Fruit fly (Drosophila melanogaster): Measurements from ENCODE around the gene sgl.

Gene sgl

dm6 chr3L:7013568-7014305, 49.2 kb upstream of the sgl start (continued):
- peak; percentile 39; the same call in 1 of the 3 replicates for TF ChIP-seq H15 (GFP tag; IDR thresholded peaks at IDR 0.05)
- no peak for TF ChIP-seq ato (GFP tag; IDR thresholded peaks at IDR 0.05; ENCODE audit: partially characterized antibody)
- TF ChIP-seq tup (GFP tag; optimal IDR thresholded peaks at IDR 0.05), result no peak
- no peak for TF ChIP-seq CG1233 (GFP tag; optimal IDR thresholded peaks at IDR 0.05)
- TF ChIP-seq Opbp (GFP tag; IDR thresholded peaks at IDR 0.05; ENCODE audit: partially characterized antibody), result no peak
- TF ChIP-seq esg (GFP tag; conservative IDR thresholded peaks at IDR 0.05), result peak; percentile 50
- peak; percentile 10 for TF ChIP-seq CG1603 (tag; optimal IDR thresholded peaks at IDR 0.05)
- TF ChIP-seq CG5180 (GFP tag; optimal IDR thresholded peaks at IDR 0.05), result peak; percentile 1
- TF ChIP-seq CG4328 (GFP tag; optimal IDR thresholded peaks at IDR 0.05), result no peak
- peak; percentile 22; the same call in 1 of the 2 replicates for TF ChIP-seq seq (GFP tag; IDR thresholded peaks at IDR 0.05)
- TF ChIP-seq CG15601 (tag; optimal IDR thresholded peaks at IDR 0.05), result no peak
- no peak for TF ChIP-seq CG30431 (GFP tag; optimal IDR thresholded peaks at IDR 0.05)
- TF ChIP-seq kah (GFP tag; optimal IDR thresholded peaks at IDR 0.05), result no peak
- TF ChIP-seq Hand (GFP tag; optimal IDR thresholded peaks at IDR 0.05), result peak; percentile 46
- TF ChIP-seq trem (tag; optimal IDR thresholded peaks at IDR 0.05), result no peak
- no peak for TF ChIP-seq lbe (GFP tag; optimal IDR thresholded peaks at IDR 0.05)
- TF ChIP-seq ab (GFP tag; optimal IDR thresholded peaks at IDR 0.05), result no peak
- TF ChIP-seq Dp (GFP tag; optimal IDR thresholded peaks at IDR 0.05), result no peak
- TF ChIP-seq CG7839 (tag; optimal IDR thresholded peaks at IDR 0.05), result peak; percentile 55
- no peak for TF ChIP-seq Sox100B (GFP tag; optimal IDR thresholded peaks at IDR 0.05)
- peak; percentile 53 for TF ChIP-seq CG13287 (GFP tag; IDR thresholded peaks at IDR 0.05; ENCODE audit: partially characterized antibody)
- TF ChIP-seq CG11456 (GFP tag; IDR thresholded peaks at IDR 0.05), result peak; percentile 81
- TF ChIP-seq CG15269 (tag; optimal IDR thresholded peaks at IDR 0.05), result peak; percentile 48
- TF ChIP-seq CG10543 (GFP tag; optimal IDR thresholded peaks at IDR 0.05), result no peak
- TF ChIP-seq CG33213 (GFP tag; optimal IDR thresholded peaks at IDR 0.05), result no peak
- TF ChIP-seq CG11560 (tag; IDR thresholded peaks at IDR 0.05), result no peak
- TF ChIP-seq CG3281 (GFP tag; optimal IDR thresholded peaks at IDR 0.05), result peak; percentile 23
- no peak for TF ChIP-seq CG10959 (GFP tag; IDR thresholded peaks at IDR 0.05)
- peak; percentile 8 for TF ChIP-seq CG17568 (GFP tag; optimal IDR thresholded peaks at IDR 0.05)
- TF ChIP-seq lov (optimal IDR thresholded peaks at IDR 0.05), result no peak
- 0 out of 3 replicates have a peak, but pooled peaks have one; percentile 9 for TF ChIP-seq lov (GFP tag; IDR thresholded peaks at IDR 0.05)
- peak; percentile 52 for TF ChIP-seq CG11696 (GFP tag; IDR thresholded peaks at IDR 0.05)
- TF ChIP-seq mam (GFP tag; optimal IDR thresholded peaks at IDR 0.05), result peak; percentile 24
- TF ChIP-seq ara (GFP tag; IDR thresholded peaks at IDR 0.05), result peak; percentile 33; the same call in 1 of the 2 replicates
- TF ChIP-seq Max (GFP tag; optimal IDR thresholded peaks at IDR 0.05), result no peak
- TF ChIP-seq CG6813 (GFP tag; optimal IDR thresholded peaks at IDR 0.05), result no peak
- no peak for TF ChIP-seq HLHmδ (GFP tag; optimal IDR thresholded peaks at IDR 0.05)
- peak; percentile 14 for TF ChIP-seq MTF-1 (GFP tag; optimal IDR thresholded peaks at IDR 0.05; ENCODE audit: borderline replicate concordance)
- TF ChIP-seq gcm (GFP tag; optimal IDR thresholded peaks at IDR 0.05), result no peak
- no peak for TF ChIP-seq ATbp (GFP tag; optimal IDR thresholded peaks at IDR 0.05)
- no peak for TF ChIP-seq fd64A (GFP tag; optimal IDR thresholded peaks at IDR 0.05)
- TF ChIP-seq ewg (GFP tag; optimal IDR thresholded peaks at IDR 0.05), result no peak
- TF ChIP-seq Mrtf (GFP tag; IDR thresholded peaks at IDR 0.05), result no peak
- no peak for TF ChIP-seq sqz (GFP tag; optimal IDR thresholded peaks at IDR 0.05)
- no peak for TF ChIP-seq Lpt (GFP tag; optimal IDR thresholded peaks at IDR 0.05)
- peak; percentile 61 for TF ChIP-seq CG14050 (GFP tag; IDR thresholded peaks at IDR 0.05)
- no peak for TF ChIP-seq eyg (GFP tag; optimal IDR thresholded peaks at IDR 0.05)
- TF ChIP-seq dimm (GFP tag; IDR thresholded peaks at IDR 0.05), result no peak
- TF ChIP-seq CG12391 (tag; optimal IDR thresholded peaks at IDR 0.05), result peak; percentile 44

Data from whole organism, embryonic.